Fruit fly (Drosophila melanogaster) whole organism, adult: ENCODE data around the gene CG10428.

Experiments
- CG11617 ChIP-seq: fragments of 200-800 bp; sonication (Bioruptor generic); optimal IDR thresholded peaks from 2 replicates; lab custom pipeline; 2017; ENCODE audit warnings: mild to moderate bottlenecking, missing biosample characterization, missing genetic modification reagents, missing genetic modification characterization
- CG14711 ChIP-seq: fragments of 200-800 bp; sonication (Bioruptor generic); optimal IDR thresholded peaks from 2 replicates; lab custom pipeline; 2018; ENCODE audit warnings: missing biosample characterization, mild to moderate bottlenecking, missing genetic modification characterization, moderate library complexity
- CG1620 ChIP-seq: fragments of 200-800 bp; sonication (Bioruptor generic); optimal IDR thresholded peaks from 2 replicates; lab custom pipeline; 2016; ENCODE audit warnings: missing biosample characterization, missing genetic modification characterization
- CG33017 ChIP-seq: fragments of 200-800 bp; sonication (Bioruptor generic); optimal IDR thresholded peaks from 2 replicates; lab custom pipeline; 2018; ENCODE audit warnings: missing biosample characterization, mild to moderate bottlenecking, missing genetic modification characterization, moderate library complexity
- CG5204 ChIP-seq: fragments of 200-800 bp; sonication (Bioruptor generic); optimal IDR thresholded peaks from 2 replicates; lab custom pipeline; 2016; ENCODE audit warnings: missing biosample characterization, missing genetic modification characterization
- CG7045 ChIP-seq: fragments of 200-800 bp; sonication (Bioruptor generic); optimal IDR thresholded peaks from 2 replicates; lab custom pipeline; 2017; ENCODE audit warnings: missing biosample characterization, mild to moderate bottlenecking, missing genetic modification characterization
- CG7101 ChIP-seq: fragments of 200-800 bp; sonication (Bioruptor generic); optimal IDR thresholded peaks from 2 replicates; lab custom pipeline; 2018; ENCODE audit warnings: missing biosample characterization, mild to moderate bottlenecking, missing genetic modification characterization, moderate library complexity
- Clk ChIP-seq: fragments of 200-800 bp; sonication (Bioruptor generic); optimal IDR thresholded peaks from 2 replicates; lab custom pipeline; 2017; ENCODE audit warnings: missing biosample characterization, missing genetic modification characterization
- Crg-1 ChIP-seq: fragments of 200-800 bp; sonication (Bioruptor generic); optimal IDR thresholded peaks from 2 replicates; lab custom pipeline; 2016; ENCODE audit warnings: missing biosample characterization, missing genetic modification characterization
- Hr96 ChIP-seq: fragments of 200-800 bp; sonication (Bioruptor generic); optimal IDR thresholded peaks from 2 replicates; lab custom pipeline; 2016; ENCODE audit warnings: missing biosample characterization, missing genetic modification characterization
- Mnt ChIP-seq: fragments of 200-800 bp; sonication (Bioruptor generic); optimal IDR thresholded peaks from 2 replicates; lab custom pipeline; 2016; ENCODE audit warnings: missing biosample characterization, mild to moderate bottlenecking, missing genetic modification characterization
- bab1 ChIP-seq: fragments of 200-800 bp; sonication (Bioruptor generic); optimal IDR thresholded peaks from 3 replicates; lab custom pipeline; 2019; ENCODE audit warnings: missing biosample characterization, mild to moderate bottlenecking, missing genetic modification characterization, moderate library complexity
- cic ChIP-seq: fragments of 200-800 bp; sonication (Bioruptor generic); optimal IDR thresholded peaks from 2 replicates; lab custom pipeline; 2017; ENCODE audit warnings: missing biosample characterization, mild to moderate bottlenecking, missing genetic modification characterization, moderate library complexity
- cnc ChIP-seq, 2 experiments: fragments of >200 bp; optimal IDR thresholded peaks; 2 replicates each; lab custom pipeline; 2017
- kay ChIP-seq: fragments of 200-800 bp; sonication (Bioruptor generic); peaks from one replicate; lab custom pipeline; 2016; ENCODE audit warnings: missing biosample characterization, missing genetic modification characterization, borderline replicate concordance
- ovo ChIP-seq: fragments of 200-800 bp; sonication (Bioruptor generic); optimal IDR thresholded peaks from 2 replicates; lab custom pipeline; 2016; ENCODE audit warnings: missing biosample characterization, missing genetic modification characterization
- pad ChIP-seq: fragments of 200-800 bp; sonication (Bioruptor generic); optimal IDR thresholded peaks from 3 replicates; lab custom pipeline; 2017; ENCODE audit warnings: missing biosample characterization, missing genetic modification characterization, mild to moderate bottlenecking, moderate library complexity, missing genetic modification reagents
- tj ChIP-seq: fragments of 200-800 bp; sonication (Bioruptor generic); optimal IDR thresholded peaks from 3 replicates; lab custom pipeline; 2017; ENCODE audit warnings: missing biosample characterization, mild to moderate bottlenecking, missing genetic modification characterization, moderate library complexity
- toe ChIP-seq: fragments of 200-800 bp; sonication (Bioruptor generic); optimal IDR thresholded peaks from 2 replicates; lab custom pipeline; 2016; ENCODE audit warnings: missing biosample characterization, missing genetic modification characterization

The CG10428 gene

dm6 chr2L:18948724-18949108, at the start of gene CG10428:
Gene CG10428, plus strand, starts transcription at chr2L:18948884.
- TF ChIP-seq CG7045 (GFP tag; lab: Kevin White, UChicago) (no peak), bab1 (GFP tag; lab: Kevin White, UChicago) (peak; percentile 8), CG1620 (no peak)

DNA sequence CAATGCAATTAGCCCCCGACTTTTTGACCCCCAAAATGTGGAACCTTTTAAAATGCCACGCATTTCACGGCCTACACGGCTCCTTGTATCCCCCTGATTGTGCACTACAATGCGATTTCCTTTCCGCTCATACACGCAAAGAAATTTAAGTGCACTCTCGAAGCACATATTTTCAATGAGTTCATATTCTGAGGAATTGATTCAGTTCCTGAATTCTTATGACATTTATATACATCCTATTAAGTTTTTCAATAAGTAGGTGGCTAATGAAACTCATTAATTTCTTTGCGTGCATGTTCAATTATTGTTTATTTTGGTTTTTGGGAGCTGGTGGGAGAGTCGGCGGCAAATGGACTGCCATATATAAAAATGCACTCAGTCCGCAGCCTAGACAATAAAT, 49.4 kb upstream of the CG10428 start:
- no peak for TF ChIP-seq tj (GFP tag; lab: Kevin White, UChicago)
- TF ChIP-seq Mnt: no peak
- no peak for TF ChIP-seq CG14711
- TF ChIP-seq ovo: no peak
- no peak for TF ChIP-seq CG7101
- no peak for TF ChIP-seq Hr96 (GFP tag; lab: Kevin White, UChicago)
- TF ChIP-seq CG33017 (tag; lab: Kevin White, UChicago): no peak
- TF ChIP-seq toe: no peak
- TF ChIP-seq CG11617 (GFP tag; lab: Kevin White, UChicago): no peak
- TF ChIP-seq cic (GFP tag; lab: Kevin White, UChicago): no peak

- TF ChIP-seq pad (GFP tag; lab: Kevin White, UChicago): no peak
- no peak for TF ChIP-seq CG11617 (GFP tag; lab: Kevin White, UChicago)
- no peak for TF ChIP-seq CG33017 (tag; lab: Kevin White, UChicago)
Observed at dm6 chr2L:18899862-18900261, 48.8 kb upstream of the CG10428 start.

DNA sequence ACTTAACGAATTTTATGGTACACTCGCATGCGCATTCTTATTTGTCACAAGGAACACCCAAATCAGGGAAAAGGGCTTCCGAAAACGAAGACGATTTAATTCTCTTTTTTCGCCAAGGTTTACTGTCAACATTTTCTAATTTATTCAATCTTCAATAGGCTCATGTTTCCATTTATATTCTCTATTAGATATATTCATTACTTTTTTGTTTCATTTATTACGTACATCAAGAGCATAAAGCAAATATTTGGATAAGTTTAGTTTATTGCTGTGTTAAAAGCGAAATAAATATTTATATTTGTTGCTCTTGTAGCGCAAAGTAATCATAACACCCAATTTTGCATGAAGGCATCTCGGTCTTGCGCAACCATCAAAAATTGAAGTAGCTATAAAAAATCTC, 47.7 kb upstream of the CG10428 start:
- TF ChIP-seq ovo: no peak

- TF ChIP-seq kay (GFP tag; lab: Kevin White, UChicago): no peak
- TF ChIP-seq ovo: no peak
Observed at dm6 chr2L:18906615-18907014, 42.1 kb upstream of the CG10428 start.

dm6 chr2L:18907491-18907890, 41.2 kb upstream of the CG10428 start:
- no peak for TF ChIP-seq CG7101

DNA sequence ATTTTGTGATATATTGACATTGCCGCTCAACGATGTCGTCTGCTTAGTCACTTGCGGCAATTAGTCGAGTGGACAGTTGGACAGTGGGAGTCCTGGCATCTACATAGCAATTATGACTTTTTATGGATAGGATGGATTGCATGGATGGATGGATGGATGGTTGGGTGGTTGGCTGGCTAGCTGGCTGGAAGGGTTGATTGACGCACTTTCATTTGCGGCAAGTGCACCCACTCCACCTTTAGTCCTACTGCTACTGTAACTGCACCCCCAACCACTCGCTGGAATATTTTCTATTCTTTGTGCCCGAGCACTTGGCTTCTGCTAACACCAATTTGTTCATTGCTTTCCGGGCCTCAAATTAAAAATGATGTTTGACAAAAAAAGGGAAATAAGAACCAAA, 33.9 kb upstream of the CG10428 start:
- TF ChIP-seq cic (GFP tag; lab: Kevin White, UChicago) (no peak), pad (GFP tag; lab: Kevin White, UChicago) (no peak), CG1620 (no peak), CG11617 (GFP tag; lab: Kevin White, UChicago) (no peak), CG14711 (no peak), toe (no peak)

DNA sequence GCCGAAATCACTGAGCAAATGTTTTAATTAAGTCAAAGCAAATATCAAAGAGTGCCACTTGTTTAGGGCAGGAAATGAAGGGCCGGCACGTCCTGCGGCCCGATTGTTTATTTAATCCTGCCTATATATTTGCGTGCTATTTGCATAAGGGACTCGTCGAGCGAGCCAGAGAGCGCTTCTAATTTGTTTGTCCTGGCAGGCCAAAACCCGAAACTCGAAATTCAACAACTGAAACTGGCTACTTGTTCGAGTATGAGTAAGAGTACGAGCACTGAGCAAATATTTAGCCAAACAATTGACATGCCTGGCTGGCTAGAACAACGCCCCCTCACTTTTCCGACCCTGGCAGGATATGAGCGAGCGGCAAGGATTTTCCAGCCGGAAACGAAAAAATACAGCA, 31.1 kb upstream of the CG10428 start:
- TF ChIP-seq bab1 (GFP tag; lab: Kevin White, UChicago) (no peak), Mnt (no peak), CG7101 (no peak), Clk (GFP tag; lab: Kevin White, UChicago) (no peak), CG5204 (GFP tag; lab: Kevin White, UChicago) (no peak), CG7045 (GFP tag; lab: Kevin White, UChicago) (no peak), ovo (no peak), CG1620 (no peak)

DNA sequence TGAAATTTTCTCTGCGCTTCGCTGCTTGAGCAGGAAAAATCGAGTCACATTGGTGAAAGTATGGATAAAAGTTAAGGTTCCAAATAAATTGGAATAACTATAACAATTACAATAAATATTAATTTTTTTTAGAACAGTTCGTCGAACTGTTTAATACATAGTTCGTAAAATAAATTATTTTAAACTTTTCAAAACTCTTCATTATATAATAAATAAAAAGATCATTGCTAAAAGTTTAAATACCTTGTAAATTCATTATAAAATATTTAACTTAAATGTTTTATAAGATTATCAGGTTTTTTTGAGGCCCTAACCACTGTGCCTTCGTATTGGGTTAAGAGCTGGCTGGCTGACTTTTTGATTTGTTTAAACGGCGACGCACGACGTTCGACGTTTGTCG, 29.2 kb upstream of the CG10428 start:
- TF ChIP-seq bab1 (GFP tag; lab: Kevin White, UChicago) (no peak), kay (GFP tag; lab: Kevin White, UChicago) (no peak), CG7101 (no peak), cnc (optimal IDR thresholded peaks at IDR 0.05; lab: Kevin White, UChicago) (no peak), tj (GFP tag; lab: Kevin White, UChicago) (no peak), cic (GFP tag; lab: Kevin White, UChicago) (no peak), CG7045 (GFP tag; lab: Kevin White, UChicago) (no peak), Clk (GFP tag; lab: Kevin White, UChicago) (no peak), CG14711 (no peak), Hr96 (GFP tag; lab: Kevin White, UChicago) (no peak), Mnt (no peak), Crg-1 (GFP tag; lab: Kevin White, UChicago) (no peak), CG33017 (tag; lab: Kevin White, UChicago) (no peak), toe (no peak)

DNA sequence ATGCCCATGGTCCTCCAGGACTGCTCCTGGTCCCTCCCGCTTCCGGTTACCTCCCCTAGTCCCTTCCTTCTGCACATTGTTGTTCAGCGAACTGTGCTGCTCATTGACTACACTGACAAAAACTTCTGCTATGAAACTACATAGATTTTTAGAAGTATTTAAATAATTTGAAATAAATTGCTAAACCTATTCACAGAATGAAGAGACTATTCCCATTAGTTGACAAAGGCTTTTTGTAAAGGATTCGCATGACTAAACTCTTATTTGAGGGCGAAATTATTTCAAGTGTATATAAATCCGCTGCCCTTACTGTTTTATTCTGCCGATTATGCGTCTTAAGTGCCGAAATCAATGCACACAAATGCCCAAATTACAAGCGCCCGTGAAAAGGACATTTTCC, 27.4 kb upstream of the CG10428 start:
- TF ChIP-seq cnc (optimal IDR thresholded peaks at IDR 0.05; lab: Kevin White, UChicago): no peak
- TF ChIP-seq cic (GFP tag; lab: Kevin White, UChicago): no peak
- TF ChIP-seq Clk (GFP tag; lab: Kevin White, UChicago): no peak
- TF ChIP-seq CG33017 (tag; lab: Kevin White, UChicago): no peak
- TF ChIP-seq ovo: no peak
- no peak for TF ChIP-seq kay (GFP tag; lab: Kevin White, UChicago)
- TF ChIP-seq Hr96 (GFP tag; lab: Kevin White, UChicago): no peak
- no peak for TF ChIP-seq pad (GFP tag; lab: Kevin White, UChicago)
- TF ChIP-seq CG14711: no peak
- TF ChIP-seq CG7101: no peak
